In the genomic region with DNA sequence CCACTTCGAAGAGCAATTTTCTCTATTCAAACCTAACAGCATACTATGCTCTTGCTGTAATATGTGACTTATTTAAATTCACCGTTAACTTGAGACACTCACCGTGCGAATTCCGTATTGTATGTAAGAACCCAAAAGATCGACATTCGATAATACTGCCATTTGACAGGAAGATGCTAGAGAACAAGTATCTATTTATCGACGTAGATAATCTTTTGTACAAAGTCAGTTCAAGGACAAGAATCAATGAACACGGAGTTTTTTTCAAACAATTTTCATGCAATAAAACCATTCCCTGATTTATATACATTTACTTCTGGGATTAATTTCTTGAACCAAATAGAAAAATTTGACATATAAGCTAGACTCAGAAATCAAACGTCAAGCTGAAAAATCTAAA, we compare ENCODE assay signal across 1 worm cellular context.
A peak's percentile ranks its signal among the peaks of the same experiment; 100 is the strongest.
TF ChIP-seq lines count a peak whose summit lies in the region.

A gene (minus strand): TSS at position 173 of the 400 bp plus-strand sequence.

TF ChIP-seq in whole organism, L2 larva, 48 proteins besides CTCF, POLR2A, EP300 and RAD21 (continued from another document):
- TF ChIP-seq nhr-12 (tag; optimal IDR thresholded peaks at IDR 0.05; lab: Kevin White, UChicago) (no peak), F13H6.1 (tag; optimal IDR thresholded peaks at IDR 0.05; lab: Kevin White, UChicago) (no peak), nhr-11 (tag; optimal IDR thresholded peaks at IDR 0.05; lab: Kevin White, UChicago) (no peak), ceh-16 (tag; optimal IDR thresholded peaks at IDR 0.05; lab: Kevin White, UChicago) (peak; percentile 23)
TF ChIP-seq in whole organism, L2 larva: peak in this region for 5.
